Worm (Caenorhabditis elegans) whole organism, young adult: Measurements from ENCODE around the gene F44E2.6.

Experiments used
- B0336.3 ChIP-seq: fragments of 200-800 bp; sonication (Bioruptor generic); IDR thresholded peaks from 2 replicates; pipeline ENCODE4 v1.3.6; 2022; ENCODE audit warnings: missing genetic modification characterization, missing compliant biosample characterization
- C17E4.6 ChIP-seq: fragments of 200-800 bp; sonication (Bioruptor generic); IDR thresholded peaks from 2 replicates; pipeline ENCODE4 v1.3.6; 2022; ENCODE audit warnings: missing genetic modification reagents, missing genetic modification characterization, missing compliant biosample characterization
- F23B12.7 ChIP-seq: sonication (generic microtip); optimal IDR thresholded peaks from 2 replicates; lab custom pipeline; 2017; ENCODE audit warnings: missing genetic modification characterization, mild to moderate bottlenecking, missing compliant biosample characterization, antibody characterized with exemption, moderate library complexity; ENCODE audit not compliant: insufficient read depth
- F37B4.10 ChIP-seq: fragments of 200-800 bp; sonication (Bioruptor generic); IDR thresholded peaks from 2 replicates; pipeline ENCODE4 v1.3.6; 2022; ENCODE audit warnings: missing genetic modification characterization, missing compliant biosample characterization
- F39B2.1 ChIP-seq: fragments of 200-800 bp; sonication (Bioruptor generic); IDR thresholded peaks from 2 replicates; pipeline ENCODE4 v1.3.6; 2022; ENCODE audit warnings: missing genetic modification reagents, missing genetic modification characterization, missing compliant biosample characterization
- F57C9.4 ChIP-seq: sonication (generic microtip); optimal IDR thresholded peaks from 2 replicates; lab custom pipeline; 2017; ENCODE audit warnings: mild to moderate bottlenecking, missing genetic modification characterization, missing compliant biosample characterization
- K12H6.12 ChIP-seq: fragments of 200-800 bp; sonication (Bioruptor generic); optimal IDR thresholded peaks from 2 replicates; lab custom pipeline; 2018; ENCODE audit warnings: mild to moderate bottlenecking, missing genetic modification characterization, missing compliant biosample characterization
- T26A5.8 ChIP-seq: sonication (generic microtip); optimal IDR thresholded peaks from 2 replicates; lab custom pipeline; 2016; ENCODE audit warnings: missing genetic modification characterization, missing compliant biosample characterization
- Y53G8AR.9 ChIP-seq: fragments of 200-800 bp; sonication (Bioruptor generic); conservative IDR thresholded peaks from 2 replicates; pipeline ENCODE4 v1.3.6; 2022; ENCODE audit warnings: missing genetic modification reagents, missing genetic modification characterization, missing compliant biosample characterization
- Y79H2A.3 ChIP-seq: fragments of 200-800 bp; sonication (Bioruptor generic); conservative IDR thresholded peaks from 2 replicates; pipeline ENCODE4 v1.3.6; 2022; ENCODE audit warnings: missing genetic modification reagents, missing genetic modification characterization, missing compliant biosample characterization
- akir-1 ChIP-seq: fragments of 200-800 bp; sonication (Bioruptor generic); optimal IDR thresholded peaks from 2 replicates; lab custom pipeline; 2018; ENCODE audit warnings: mild to moderate bottlenecking, missing genetic modification characterization, moderate library complexity, missing compliant biosample characterization
- ama-1 ChIP-seq, 3 experiments: fragments of 150-350 bp in 1 of 3; sonication (generic microtip) in 2 of 3; optimal IDR thresholded peaks; 2 replicates each; lab custom pipeline; 2014 to 2018; ENCODE audit warnings: missing biosample characterization in 2 of 3, missing genetic modification characterization in 2 of 3, missing genetic modification reagents in 2 of 3
- aptf-2 ChIP-seq: fragments of 200-800 bp; sonication (Bioruptor generic); conservative IDR thresholded peaks from 2 replicates; pipeline ENCODE4 v1.3.6; 2022; ENCODE audit warnings: missing genetic modification reagents, missing genetic modification characterization, missing compliant biosample characterization
- attf-3 ChIP-seq: fragments of 200-800 bp; sonication (Bioruptor generic); conservative IDR thresholded peaks from 2 replicates; pipeline ENCODE4 v1.3.6; 2022; ENCODE audit warnings: missing genetic modification reagents, missing genetic modification characterization, missing compliant biosample characterization
- attf-6 ChIP-seq: fragments of 200-800 bp; sonication (Bioruptor generic); IDR thresholded peaks from 2 replicates; pipeline ENCODE4 v1.3.6; 2022; ENCODE audit warnings: missing genetic modification reagents, missing genetic modification characterization, missing compliant biosample characterization
- bed-1 ChIP-seq: fragments of 200-800 bp; sonication (Bioruptor generic); IDR thresholded peaks from 2 replicates; pipeline ENCODE4 v1.3.6; 2022; ENCODE audit warnings: missing genetic modification reagents, missing genetic modification characterization, missing compliant biosample characterization
- cebp-1 ChIP-seq, 2 experiments: fragments of 200-800 bp in 1 of 2; sonication (Bioruptor generic) in 1 of 2; sonication (generic microtip) in 1 of 2; IDR thresholded peaks in 1 of 2; optimal IDR thresholded peaks in 1 of 2; 2 replicates each; pipeline versions ENCODE4 v1.3.6 to Lab custom; 2017 to 2022; ENCODE audit warnings: missing compliant biosample characterization in 2 of 2, missing genetic modification characterization in 2 of 2, mild to moderate bottlenecking in 1 of 2, missing genetic modification reagents in 1 of 2, moderate library complexity in 1 of 2
- ceh-100 ChIP-seq: fragments of 200-800 bp; sonication (Bioruptor generic); IDR thresholded peaks from 2 replicates; pipeline ENCODE4 v1.3.6; 2022; ENCODE audit warnings: missing genetic modification reagents, missing genetic modification characterization, missing compliant biosample characterization
- ceh-40 ChIP-seq: fragments of 200-800 bp; sonication (Bioruptor generic); IDR thresholded peaks from 2 replicates; pipeline ENCODE4 v1.3.6; 2022; ENCODE audit warnings: missing genetic modification characterization, missing compliant biosample characterization
- ceh-58 ChIP-seq: fragments of 200-800 bp; sonication (Bioruptor generic); IDR thresholded peaks from 2 replicates; pipeline ENCODE4 v1.3.6; 2022; ENCODE audit warnings: missing genetic modification characterization, missing compliant biosample characterization
- die-1 ChIP-seq: sonication (generic microtip); optimal IDR thresholded peaks from 2 replicates; lab custom pipeline; 2016; ENCODE audit warnings: missing genotype, mild to moderate bottlenecking, missing genetic modification characterization, missing compliant biosample characterization
- egl-18 ChIP-seq: fragments of 200-800 bp; sonication (Bioruptor generic); IDR thresholded peaks from 2 replicates; pipeline ENCODE4 v1.3.6; 2022; ENCODE audit warnings: missing genetic modification reagents, missing genetic modification characterization, missing compliant biosample characterization
- egrh-3 ChIP-seq: fragments of 200-800 bp; sonication (Bioruptor generic); IDR thresholded peaks from 2 replicates; pipeline ENCODE4 v1.3.6; 2022; ENCODE audit warnings: missing genetic modification reagents, missing genetic modification characterization, missing compliant biosample characterization
- gei-17 ChIP-seq: fragments of 200-800 bp; sonication (Bioruptor generic); optimal IDR thresholded peaks from 2 replicates; lab custom pipeline; 2018; ENCODE audit warnings: mild to moderate bottlenecking, missing genetic modification characterization, missing compliant biosample characterization
- hlh-26 ChIP-seq: fragments of 200-800 bp; sonication (Bioruptor generic); conservative IDR thresholded peaks from 2 replicates; pipeline ENCODE4 v1.3.6; 2022; ENCODE audit warnings: missing genetic modification reagents, missing genetic modification characterization, missing compliant biosample characterization
- hmg-1.2 ChIP-seq: fragments of 200-800 bp; sonication (Bioruptor generic); IDR thresholded peaks from 2 replicates; pipeline ENCODE4 v1.3.6; 2022; ENCODE audit warnings: missing genetic modification reagents, missing genetic modification characterization, missing compliant biosample characterization
- hmg-20 ChIP-seq: fragments of 200-800 bp; sonication (Bioruptor generic); IDR thresholded peaks from 2 replicates; pipeline ENCODE4 v1.3.6; 2022; ENCODE audit warnings: missing genetic modification reagents, missing genetic modification characterization, missing compliant biosample characterization
- lag-1 ChIP-seq: fragments of 200-800 bp; sonication (Bioruptor generic); IDR thresholded peaks from 2 replicates; pipeline ENCODE4 v1.3.6; 2022; ENCODE audit warnings: missing genetic modification reagents, missing genetic modification characterization, missing compliant biosample characterization
- lin-40 ChIP-seq: sonication (generic microtip); optimal IDR thresholded peaks from 2 replicates; lab custom pipeline; 2016; ENCODE audit warnings: missing genetic modification characterization, mild to moderate bottlenecking, missing compliant biosample characterization, missing genotype, missing genetic modification reagents
- lin-54 ChIP-seq: fragments of 200-800 bp; sonication (Bioruptor generic); optimal IDR thresholded peaks from 2 replicates; lab custom pipeline; 2018; ENCODE audit warnings: mild to moderate bottlenecking, missing genetic modification characterization, missing compliant biosample characterization
- lir-1 ChIP-seq: fragments of 200-800 bp; sonication (Bioruptor generic); conservative IDR thresholded peaks from 2 replicates; pipeline ENCODE4 v1.3.6; 2022; ENCODE audit warnings: missing genetic modification reagents, missing genetic modification characterization, missing compliant biosample characterization
- madf-3 ChIP-seq: fragments of 200-800 bp; sonication (Bioruptor generic); IDR thresholded peaks from 2 replicates; pipeline ENCODE4 v1.3.6; 2022; ENCODE audit warnings: missing genetic modification reagents, missing genetic modification characterization, missing compliant biosample characterization
- madf-8 ChIP-seq: fragments of 200-800 bp; sonication (Bioruptor generic); conservative IDR thresholded peaks from 2 replicates; pipeline ENCODE4 v1.3.6; 2022; ENCODE audit warnings: missing genetic modification reagents, missing genetic modification characterization, missing compliant biosample characterization
- mel-28 ChIP-seq: sonication (generic microtip); optimal IDR thresholded peaks from 2 replicates; lab custom pipeline; 2016; ENCODE audit warnings: borderline replicate concordance, mild to moderate bottlenecking, missing genetic modification characterization, missing compliant biosample characterization
- nfya-1 ChIP-seq: sonication (generic microtip); optimal IDR thresholded peaks from 2 replicates; lab custom pipeline; 2017; ENCODE audit warnings: antibody characterized with exemption, missing compliant biosample characterization, missing genetic modification characterization, borderline replicate concordance; ENCODE audit not compliant: insufficient read depth
- nhr-179 ChIP-seq: sonication (generic microtip); optimal IDR thresholded peaks from 2 replicates; lab custom pipeline; 2016; ENCODE audit warnings: mild to moderate bottlenecking, missing genetic modification characterization, missing compliant biosample characterization
- nhr-90 ChIP-seq: sonication (generic microtip); optimal IDR thresholded peaks from 2 replicates; lab custom pipeline; 2016; ENCODE audit warnings: missing genotype, mild to moderate bottlenecking, missing genetic modification characterization, missing compliant biosample characterization
- snpc-3.4 ChIP-seq: sonication (generic microtip); optimal IDR thresholded peaks from 2 replicates; lab custom pipeline; 2017; ENCODE audit warnings: missing genetic modification characterization, mild to moderate bottlenecking, missing compliant biosample characterization, antibody characterized with exemption, moderate library complexity, missing genotype, missing genetic modification reagents
- unc-130 ChIP-seq: sonication (generic microtip); optimal IDR thresholded peaks from 2 replicates; lab custom pipeline; 2016; ENCODE audit warnings: missing genetic modification reagents, missing genetic modification characterization, missing compliant biosample characterization
- unc-62 ChIP-seq: fragments of 150-350 bp; optimal IDR thresholded peaks from 2 replicates; lab custom pipeline; 2014; ENCODE audit warnings: missing biosample characterization, missing genetic modification reagents, missing genetic modification characterization
- zim-3 ChIP-seq: sonication (generic microtip); optimal IDR thresholded peaks from 2 replicates; lab custom pipeline; 2017; ENCODE audit warnings: mild to moderate bottlenecking, missing genetic modification characterization, moderate library complexity, missing compliant biosample characterization
- ztf-22 ChIP-seq: fragments of 200-800 bp; sonication (Bioruptor generic); optimal IDR thresholded peaks from 2 replicates; lab custom pipeline; 2018; ENCODE audit warnings: mild to moderate bottlenecking, missing genetic modification characterization, moderate library complexity, missing compliant biosample characterization
- ztf-28 ChIP-seq: fragments of 200-800 bp; sonication (Bioruptor generic); IDR thresholded peaks from 2 replicates; pipeline ENCODE4 v1.3.6; 2022; ENCODE audit warnings: missing genetic modification reagents, missing genetic modification characterization, missing compliant biosample characterization
- ztf-3 ChIP-seq: fragments of 200-800 bp; sonication (Bioruptor generic); optimal IDR thresholded peaks from 2 replicates; lab custom pipeline; 2018; ENCODE audit warnings: mild to moderate bottlenecking, missing genetic modification characterization, missing compliant biosample characterization

The F44E2.6 gene

ce11 chrIII:8797211-8797733 lies 47.7 kb downstream of the F44E2.6 start (continued):
- TF ChIP-seq nhr-90 (tag; lab: Kevin White, UChicago) (peak; percentile 57), hmg-20 (0 out of 2 replicates have a peak, but pooled peaks have one; percentile 8), ztf-22 (GFP tag; lab: Kevin White, UChicago) (peak; percentile 81), hmg-1.2 (GFP tag; lab: Robert Waterston, UW) (peak; percentile 54), die-1 (peak; percentile 61), zim-3 (tag; lab: Kevin White, UChicago) (no peak), F37B4.10 (GFP tag; lab: Robert Waterston, UW) (no peak), B0336.3 (GFP tag; lab: Robert Waterston, UW) (peak; percentile 81)

DNA sequence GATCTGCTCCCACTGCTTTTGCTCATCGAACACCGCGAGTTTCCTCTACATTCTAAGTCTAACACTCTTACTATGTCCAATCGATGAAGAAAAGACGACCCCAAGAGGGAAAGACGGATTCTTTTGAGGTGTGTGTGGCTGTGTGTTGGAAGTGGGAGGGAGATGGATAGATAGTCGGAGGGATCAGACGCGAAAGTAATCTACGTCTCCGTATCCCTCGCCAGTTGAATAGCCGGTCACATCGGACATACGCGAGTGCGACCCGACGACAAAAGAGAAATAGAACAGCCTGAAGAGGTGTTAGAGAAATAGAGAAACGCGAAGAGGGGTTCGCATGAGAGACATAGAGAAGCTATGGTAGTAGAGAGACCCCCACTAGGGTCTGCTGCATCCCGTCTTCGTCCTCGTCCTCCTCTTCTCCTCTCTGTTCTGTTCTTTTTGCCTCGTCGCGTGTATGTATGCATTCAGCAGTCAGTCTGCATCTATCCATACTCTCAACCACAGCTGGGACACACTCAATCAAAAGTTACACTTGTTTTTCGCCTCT lies 49.3 kb downstream of the F44E2.6 start:
- TF ChIP-seq egl-18 (GFP tag; lab: Robert Waterston, UW) (peak; percentile 82), lin-40 (tag; lab: Kevin White, UChicago) (peak; percentile 96), ztf-28 (GFP tag; lab: Robert Waterston, UW) (no peak), aptf-2 (0 out of 2 replicates have a peak, but pooled peaks have one; percentile 59), Y79H2A.3 (GFP tag; lab: Robert Waterston, UW) (no peak), snpc-3.4 (tag; lab: Kevin White, UChicago) (peak; percentile 44), egrh-3 (GFP tag; lab: Robert Waterston, UW) (peak; percentile 37), hmg-1.2 (GFP tag; lab: Robert Waterston, UW) (peak; percentile 97), attf-6 (no peak), ztf-22 (GFP tag; lab: Kevin White, UChicago) (peak; percentile 43), attf-3 (GFP tag; lab: Robert Waterston, UW) (no peak), lir-1 (GFP tag; lab: Robert Waterston, UW) (peak; percentile 45; the same call in 1 of the 2 replicates), C17E4.6 (GFP tag; lab: Robert Waterston, UW) (no peak), ztf-3 (peak; percentile 52), hlh-26 (GFP tag; lab: Robert Waterston, UW) (no peak), ama-1 (optimal IDR thresholded peaks at IDR 0.05; lab: Kevin White, UChicago) (no peak), ama-1 (GFP tag; optimal IDR thresholded peaks at IDR 0.05; lab: Kevin White, UChicago) (no peak), mel-28 (tag; lab: Kevin White, UChicago) (no peak), lag-1 (GFP tag; lab: Robert Waterston, UW) (no peak), T26A5.8 (tag; lab: Kevin White, UChicago) (no peak), madf-3 (GFP tag; lab: Robert Waterston, UW) (no peak), unc-130 (no peak), nfya-1 (tag; lab: Kevin White, UChicago) (no peak), nhr-179 (no peak), B0336.3 (GFP tag; lab: Robert Waterston, UW) (peak; percentile 75; the same call in 1 of the 2 replicates), F39B2.1 (GFP tag; lab: Robert Waterston, UW) (no peak), lin-54 (GFP tag; lab: Kevin White, UChicago) (peak; percentile 44), gei-17 (GFP tag; lab: Kevin White, UChicago) (peak; percentile 68), cebp-1 (GFP tag; IDR thresholded peaks at IDR 0.05; lab: Robert Waterston, UW) (peak; percentile 25; the same call in 1 of the 2 replicates), cebp-1 (tag; optimal IDR thresholded peaks at IDR 0.05; lab: Kevin White, UChicago) (peak; percentile 88), ceh-100 (GFP tag; lab: Robert Waterston, UW) (peak; percentile 23; the same call in 1 of the 2 replicates), Y53G8AR.9 (GFP tag; lab: Robert Waterston, UW) (no peak), ceh-40 (GFP tag; lab: Robert Waterston, UW) (no peak), unc-62 (GFP tag; lab: Kevin White, UChicago) (peak; percentile 63), bed-1 (GFP tag; lab: Robert Waterston, UW) (peak; percentile 56; the same call in 1 of the 2 replicates), F23B12.7 (tag; lab: Kevin White, UChicago) (peak; percentile 18), akir-1 (peak; percentile 59), madf-8 (no peak), F57C9.4 (tag; lab: Kevin White, UChicago) (no peak), ceh-58 (GFP tag; lab: Robert Waterston, UW) (no peak), K12H6.12 (peak; percentile 96)
